Worm (Caenorhabditis elegans): Measurements from ENCODE around the gene nspb-2.

Gene nspb-2

DNA sequence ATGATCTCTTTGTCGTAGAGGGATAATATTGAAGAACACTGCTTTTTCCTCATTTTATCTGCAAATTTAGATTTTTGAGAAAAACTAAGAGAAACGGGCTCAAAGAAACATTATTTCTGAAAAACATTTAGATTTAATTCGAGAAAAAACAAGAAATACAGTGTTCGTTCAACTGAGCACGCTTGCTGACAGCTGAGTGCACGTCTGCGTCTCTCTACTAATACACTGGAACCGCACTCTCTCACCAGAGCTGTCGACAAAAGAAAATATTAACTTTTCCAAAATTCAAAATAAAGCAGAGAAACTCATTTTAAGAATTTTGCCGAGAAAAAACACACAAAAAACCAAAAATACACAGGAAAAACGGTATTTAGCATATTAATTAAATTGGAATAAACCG, 21.8 kb downstream of the nspb-2 start, which contains the start of gene drh-1:
Gene drh-1 (minus strand): TSS at position 58 of the 400 bp plus-strand sequence.
- TF ChIP-seq C34F6.9 (tag; optimal IDR thresholded peaks at IDR 0.05) (peak; percentile 51), Y55F3AM.14 (GFP tag; optimal IDR thresholded peaks at IDR 0.05) (no peak), nhr-129 (tag; optimal IDR thresholded peaks at IDR 0.05) (no peak), nhr-237 (tag; optimal IDR thresholded peaks at IDR 0.05) (no peak), ztf-4 (tag; optimal IDR thresholded peaks at IDR 0.05) (no peak), crh-2 (tag; optimal IDR thresholded peaks at IDR 0.05) (no peak), lsy-2 (tag; optimal IDR thresholded peaks at IDR 0.05) (peak in 1 of 2 experiments; percentile 64), mdl-1 (tag; optimal IDR thresholded peaks at IDR 0.05) (no peak), R02D3.7 (tag; optimal IDR thresholded peaks at IDR 0.05) (no peak)

DNA sequence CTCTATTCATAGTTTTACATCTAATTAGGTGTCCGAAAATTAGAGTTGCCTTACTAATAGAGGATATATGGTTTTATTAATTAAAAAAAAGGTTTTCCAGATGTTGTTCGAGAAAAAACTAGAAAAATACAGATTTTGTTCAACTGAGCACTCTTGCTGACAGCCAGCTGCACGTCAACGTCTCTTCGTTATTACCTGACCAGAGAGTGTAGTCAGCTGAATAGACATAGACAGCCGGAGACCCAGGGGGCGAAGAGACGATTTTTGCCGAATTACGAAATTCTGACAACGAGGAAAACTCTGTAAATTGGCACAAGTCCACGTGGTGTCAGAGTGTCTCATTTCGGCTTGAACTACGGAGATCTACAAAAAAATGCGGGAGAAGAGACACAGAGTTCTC, 27.1 kb downstream of the nspb-2 start:
- peak; percentile 52 for TF ChIP-seq nhr-129 (tag; optimal IDR thresholded peaks at IDR 0.05)
- TF ChIP-seq skn-1 (tag; optimal IDR thresholded peaks at IDR 0.05) = no peak
- peak; percentile 22 for TF ChIP-seq crh-2 (tag; optimal IDR thresholded peaks at IDR 0.05)
- peak; percentile 38 for TF ChIP-seq unc-55 (GFP tag; optimal IDR thresholded peaks at IDR 0.05)
- peak; percentile 22 for TF ChIP-seq fos-1 (tag; optimal IDR thresholded peaks at IDR 0.05)
- peak in 1 of 2 experiments; percentile 18 for TF ChIP-seq lsy-2 (tag; optimal IDR thresholded peaks at IDR 0.05)
- peak; percentile 11 for TF ChIP-seq gmeb-1 (tag; optimal IDR thresholded peaks at IDR 0.05)
- no peak for TF ChIP-seq R02D3.7 (tag; optimal IDR thresholded peaks at IDR 0.05)

DNA sequence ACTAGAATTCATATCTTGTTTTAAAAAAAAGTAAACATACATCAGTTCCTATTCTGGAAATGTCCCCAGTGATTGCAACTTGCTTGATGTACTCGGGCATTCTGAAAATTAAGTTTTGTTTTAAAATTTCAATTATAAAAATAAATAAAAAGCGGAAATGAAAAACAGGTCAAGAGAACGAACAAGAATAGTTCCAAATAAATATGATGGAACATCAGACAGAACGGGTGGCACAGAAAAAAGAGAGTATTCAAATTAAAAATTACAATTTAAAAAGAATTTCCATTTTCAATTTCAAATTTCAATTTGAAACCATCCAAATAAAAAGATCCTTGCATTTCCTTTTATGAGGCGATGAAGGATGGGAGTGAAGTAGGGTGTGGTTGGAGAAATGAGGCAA, 29.8 kb downstream of the nspb-2 start, which contains the start of gene C01B10.3:
Gene C01B10.3 (minus strand): TSS at position 101 of the 400 bp plus-strand sequence.
- TF ChIP-seq nhr-11 (tag; optimal IDR thresholded peaks at IDR 0.05) (no peak), ama-1 (optimal IDR thresholded peaks at IDR 0.05) (no peak), aly-2 (tag; optimal IDR thresholded peaks at IDR 0.05) (no peak), nhr-21 (tag; optimal IDR thresholded peaks at IDR 0.05) (no peak), nhr-10 (tag; optimal IDR thresholded peaks at IDR 0.05) (no peak), nhr-25 (tag; optimal IDR thresholded peaks at IDR 0.05) (no peak), ztf-4 (tag; optimal IDR thresholded peaks at IDR 0.05) (no peak), ceh-16 (tag; optimal IDR thresholded peaks at IDR 0.05) (no peak), egl-27 (tag; optimal IDR thresholded peaks at IDR 0.05) (no peak), nhr-12 (tag; optimal IDR thresholded peaks at IDR 0.05) (no peak), lin-13 (GFP tag; optimal IDR thresholded peaks at IDR 0.05) (no peak)

DNA sequence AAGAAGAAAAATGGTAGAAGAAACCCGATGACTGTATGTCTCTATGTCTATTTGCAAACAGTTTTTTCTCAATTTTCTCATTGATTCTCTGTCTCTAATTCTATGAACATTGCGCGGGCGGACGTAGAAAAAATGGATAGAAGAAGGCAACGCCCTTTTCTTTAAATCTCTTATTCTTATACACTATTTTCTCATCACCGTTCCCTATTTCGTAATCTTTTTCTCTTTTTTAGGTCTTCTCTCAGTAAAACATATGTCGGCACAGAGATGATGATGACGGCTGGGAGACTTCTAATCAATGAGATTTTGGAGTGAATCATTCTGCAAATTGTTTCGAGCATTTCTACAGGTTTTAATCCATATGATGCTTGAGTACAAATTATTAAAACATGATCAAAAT, 30.6 kb downstream of the nspb-2 start:
- TF ChIP-seq ceh-16 (tag; optimal IDR thresholded peaks at IDR 0.05) (no peak), lin-13 (GFP tag; optimal IDR thresholded peaks at IDR 0.05) (no peak), lin-11 (tag; optimal IDR thresholded peaks at IDR 0.05) (no peak), F13H6.1 (tag; optimal IDR thresholded peaks at IDR 0.05) (no peak), sem-4 (tag; optimal IDR thresholded peaks at IDR 0.05) (no peak), dmd-4 (tag; optimal IDR thresholded peaks at IDR 0.05) (no peak), nhr-25 (tag; optimal IDR thresholded peaks at IDR 0.05) (peak; percentile 35), nhr-23 (tag; optimal IDR thresholded peaks at IDR 0.05) (no peak), sma-9 (GFP tag; optimal IDR thresholded peaks at IDR 0.05) (no peak), sma-9 (tag; optimal IDR thresholded peaks at IDR 0.05) (no peak), unc-62 (GFP tag; optimal IDR thresholded peaks at IDR 0.05) (no peak), elt-1 (tag; optimal IDR thresholded peaks at IDR 0.05) (no peak), ztf-4 (tag; optimal IDR thresholded peaks at IDR 0.05) (no peak), C34F6.9 (tag; optimal IDR thresholded peaks at IDR 0.05) (no peak), skn-1 (tag; optimal IDR thresholded peaks at IDR 0.05) (no peak), nhr-77 (tag; optimal IDR thresholded peaks at IDR 0.05) (no peak), nhr-6 (tag; optimal IDR thresholded peaks at IDR 0.05) (no peak), mbf-1 (tag; optimal IDR thresholded peaks at IDR 0.05) (no peak), ceh-82 (tag; optimal IDR thresholded peaks at IDR 0.05) (no peak), R02D3.7 (tag; optimal IDR thresholded peaks at IDR 0.05) (no peak), lsy-2 (tag; optimal IDR thresholded peaks at IDR 0.05) (no peak), blmp-1 (tag; optimal IDR thresholded peaks at IDR 0.05; ENCODE audit: insufficient read depth) (peak; percentile 11), mab-5 (tag; optimal IDR thresholded peaks at IDR 0.05) (no peak), egl-27 (tag; optimal IDR thresholded peaks at IDR 0.05) (no peak), ztf-1 (GFP tag; conservative IDR thresholded peaks at IDR 0.05) (no peak), unc-39 (tag; optimal IDR thresholded peaks at IDR 0.05) (no peak), mdl-1 (tag; optimal IDR thresholded peaks at IDR 0.05) (no peak), nhr-21 (tag; optimal IDR thresholded peaks at IDR 0.05) (peak; percentile 22), lin-39 (tag; optimal IDR thresholded peaks at IDR 0.05) (no peak), sma-3 (GFP tag; optimal IDR thresholded peaks at IDR 0.05) (peak; percentile 52), snpc-4 (tag; optimal IDR thresholded peaks at IDR 0.05) (no peak), ZK546.5 (tag; optimal IDR thresholded peaks at IDR 0.05) (no peak), gmeb-1 (tag; optimal IDR thresholded peaks at IDR 0.05) (peak; percentile 41), fos-1 (tag; optimal IDR thresholded peaks at IDR 0.05) (peak; percentile 66), ama-1 (optimal IDR thresholded peaks at IDR 0.05) (no peak)
